Worm (Caenorhabditis elegans): Measurements from ENCODE around the gene tag-343.

ce11 chrX:16633052-16633451 is 41.5 kb downstream of the tag-343 start, which contains the start of gene C06G1.1:
- TF ChIP-seq him-1 (tag; optimal IDR thresholded peaks at IDR 0.05) (no peak), W03F9.2 (tag; optimal IDR thresholded peaks at IDR 0.05) (no peak)

Measured in whole organism, L4/young adult.